Worm (Caenorhabditis elegans) whole organism, L4 larva: ENCODE measurements around the gene jmjd-3.1.

Experiments used
- D1046.2 ChIP-seq: fragments of 200-800 bp; sonication (Bioruptor generic); IDR thresholded peaks from 2 replicates; pipeline ENCODE4 v1.3.6; 2022; ENCODE audit warnings: missing genetic modification characterization, missing compliant biosample characterization
- F10B5.3 ChIP-seq: sonication (generic microtip); optimal IDR thresholded peaks from 2 replicates; lab custom pipeline; 2016; ENCODE audit warnings: mild to moderate bottlenecking, missing genetic modification characterization, missing compliant biosample characterization
- F26F4.8 ChIP-seq: fragments of 200-800 bp; sonication (Bioruptor generic); conservative IDR thresholded peaks from 2 replicates; pipeline ENCODE4 v1.3.6; 2022; ENCODE audit warnings: missing genetic modification characterization, missing compliant biosample characterization
- F49E8.2 ChIP-seq: sonication (generic microtip); optimal IDR thresholded peaks from 2 replicates; lab custom pipeline; 2016; ENCODE audit warnings: missing compliant biosample characterization, mild to moderate bottlenecking, missing genetic modification characterization, borderline replicate concordance
- R02D3.7 ChIP-seq: fragments of 150-350 bp; sonication (generic microtip); optimal IDR thresholded peaks from 3 replicates; lab custom pipeline; 2014; ENCODE audit warnings: missing biosample characterization, missing genetic modification characterization
- T26A8.4 ChIP-seq: fragments of 200-800 bp; sonication (Bioruptor generic); IDR thresholded peaks from 2 replicates; pipeline ENCODE4 v1.3.6; 2022; ENCODE audit warnings: missing genetic modification characterization, missing compliant biosample characterization
- Y105C5A.15 ChIP-seq: fragments of 200-800 bp; sonication (Bioruptor generic); IDR thresholded peaks from 2 replicates; pipeline ENCODE4 v1.3.6; 2022; ENCODE audit warnings: missing genetic modification characterization, missing compliant biosample characterization
- Y48G9A.11 ChIP-seq: fragments of 200-800 bp; sonication (Bioruptor generic); IDR thresholded peaks from 2 replicates; pipeline ENCODE4 v1.3.6; 2022; ENCODE audit warnings: missing genetic modification reagents, missing genetic modification characterization, missing compliant biosample characterization
- ZK546.5 ChIP-seq, 2 experiments: sonication (generic microtip); optimal IDR thresholded peaks; 2 replicates each; lab custom pipeline; 2017; ENCODE audit warnings: missing biosample characterization in 2 of 2, missing genetic modification characterization in 2 of 2
- aha-1 ChIP-seq: fragments of 150-350 bp; peaks from one replicate; lab custom pipeline; 2014; ENCODE audit warnings: missing biosample characterization, missing genetic modification characterization
- aly-2 ChIP-seq: sonication (generic microtip); optimal IDR thresholded peaks from 2 replicates; lab custom pipeline; 2018; ENCODE audit warnings: missing biosample characterization, missing genetic modification characterization
- arid-1 ChIP-seq: fragments of 200-800 bp; sonication (Bioruptor generic); conservative IDR thresholded peaks from 2 replicates; pipeline ENCODE4 v1.3.6; 2022; ENCODE audit warnings: missing genetic modification reagents, missing genetic modification characterization, missing compliant biosample characterization
- attf-4 ChIP-seq: sonication (generic microtip); optimal IDR thresholded peaks from 3 replicates; lab custom pipeline; 2017; ENCODE audit warnings: missing biosample characterization, missing genetic modification characterization
- cey-2 ChIP-seq: sonication (generic microtip); optimal IDR thresholded peaks from 3 replicates; lab custom pipeline; 2017; ENCODE audit warnings: missing genetic modification characterization, mild to moderate bottlenecking, missing compliant biosample characterization, antibody characterized with exemption, borderline replicate concordance; ENCODE audit not compliant: insufficient read depth
- daf-12 ChIP-seq: fragments of 150-350 bp; optimal IDR thresholded peaks from 2 replicates; lab custom pipeline; 2014; ENCODE audit warnings: missing biosample characterization, missing genetic modification reagents, missing genetic modification characterization
- daf-16 ChIP-seq, 3 experiments: sonication (generic microtip); optimal IDR thresholded peaks; 2 replicates each; lab custom pipeline; 2016 to 2017; ENCODE audit warnings: missing genetic modification characterization in 3 of 3, missing genetic modification reagents in 3 of 3, mild to moderate bottlenecking in 2 of 3, missing compliant biosample characterization in 2 of 3, missing biosample characterization in 1 of 3, moderate library complexity in 1 of 3
- daf-19 ChIP-seq: fragments of 200-800 bp; sonication (Bioruptor generic); conservative IDR thresholded peaks from 2 replicates; pipeline ENCODE4 v1.3.6; 2022; ENCODE audit warnings: missing genetic modification characterization, missing compliant biosample characterization
- dmd-8 ChIP-seq: fragments of 200-800 bp; sonication (Bioruptor generic); IDR thresholded peaks from 2 replicates; pipeline ENCODE4 v1.3.6; 2022; ENCODE audit warnings: missing genetic modification characterization, missing compliant biosample characterization
- dmd-9 ChIP-seq: fragments of 200-800 bp; sonication (Bioruptor generic); IDR thresholded peaks from 2 replicates; pipeline ENCODE4 v1.3.6; 2022; ENCODE audit warnings: missing genetic modification reagents, missing genetic modification characterization, missing compliant biosample characterization
- dpl-1 ChIP-seq: fragments of 150-350 bp; optimal IDR thresholded peaks from 2 replicates; lab custom pipeline; 2014; ENCODE audit warnings: missing biosample characterization, missing genetic modification reagents, missing genetic modification characterization
- duxl-1 ChIP-seq: sonication (generic microtip); optimal IDR thresholded peaks from 2 replicates; lab custom pipeline; 2016; ENCODE audit warnings: mild to moderate bottlenecking, missing genetic modification characterization, moderate library complexity, missing compliant biosample characterization; ENCODE audit not compliant: poor library complexity
- dve-1 ChIP-seq: sonication (generic microtip); optimal IDR thresholded peaks from 2 replicates; lab custom pipeline; 2017; ENCODE audit warnings: antibody characterized with exemption, mild to moderate bottlenecking, missing genetic modification characterization, missing compliant biosample characterization; ENCODE audit not compliant: insufficient read depth
- egl-43 ChIP-seq: fragments of 200-800 bp; sonication (Bioruptor generic); IDR thresholded peaks from 2 replicates; pipeline ENCODE4 v1.3.6; 2022; ENCODE audit warnings: missing genetic modification reagents, missing genetic modification characterization, missing compliant biosample characterization
- fkh-10 ChIP-seq: fragments of 150-350 bp; optimal IDR thresholded peaks from 2 replicates; lab custom pipeline; 2014; ENCODE audit warnings: missing biosample characterization, missing genetic modification reagents, missing genetic modification characterization
- fos-1 ChIP-seq: fragments of 150-350 bp; optimal IDR thresholded peaks from 2 replicates; lab custom pipeline; 2014; ENCODE audit warnings: missing biosample characterization, missing genetic modification characterization
- gei-8 ChIP-seq: fragments of 200-800 bp; sonication (Bioruptor generic); optimal IDR thresholded peaks from 2 replicates; lab custom pipeline; 2018; ENCODE audit warnings: mild to moderate bottlenecking, missing genetic modification characterization, missing compliant biosample characterization
- lin-15B ChIP-seq: fragments of 150-350 bp; sonication (generic microtip); optimal IDR thresholded peaks from 3 replicates; lab custom pipeline; 2014; ENCODE audit warnings: missing biosample characterization, missing genetic modification characterization
- lin-29 ChIP-seq: fragments of 200-800 bp; sonication (Bioruptor generic); IDR thresholded peaks from 2 replicates; pipeline ENCODE4 v1.3.6; 2022; ENCODE audit warnings: missing genetic modification reagents, missing genetic modification characterization, missing compliant biosample characterization
- lin-39 ChIP-seq: fragments of 150-350 bp; optimal IDR thresholded peaks from 2 replicates; lab custom pipeline; 2014; ENCODE audit warnings: missing biosample characterization, missing genetic modification reagents, missing genetic modification characterization
- lsy-2 ChIP-seq, 2 experiments: fragments of 150-350 bp in 1 of 2; sonication (generic microtip) in 1 of 2; optimal IDR thresholded peaks; 2 replicates each; lab custom pipeline; 2014 to 2017; ENCODE audit warnings: missing biosample characterization in 2 of 2, missing genetic modification characterization in 2 of 2
- madf-5 ChIP-seq, 2 experiments: fragments of 200-800 bp; sonication (Bioruptor generic); IDR thresholded peaks; 2 replicates each; pipeline ENCODE4 v1.3.6; 2022; ENCODE audit warnings: missing compliant biosample characterization in 2 of 2, missing genetic modification characterization in 2 of 2
- mdl-1 ChIP-seq, 2 experiments: fragments of 150-350 bp in 1 of 2; sonication (generic microtip) in 1 of 2; optimal IDR thresholded peaks; 2 replicates each; lab custom pipeline; 2014 to 2017; ENCODE audit warnings: missing biosample characterization in 2 of 2, missing genetic modification characterization in 2 of 2
- mxl-3 ChIP-seq: fragments of 200-800 bp; sonication (Bioruptor generic); optimal IDR thresholded peaks from 2 replicates; lab custom pipeline; 2018; ENCODE audit warnings: mild to moderate bottlenecking, missing genetic modification characterization, missing compliant biosample characterization
- nhr-10 ChIP-seq: fragments of 150-350 bp; optimal IDR thresholded peaks from 2 replicates; lab custom pipeline; 2014; ENCODE audit warnings: missing biosample characterization, missing genetic modification characterization
- nhr-111 ChIP-seq: fragments of 200-800 bp; sonication (Bioruptor generic); optimal IDR thresholded peaks from 2 replicates; lab custom pipeline; 2018; ENCODE audit warnings: mild to moderate bottlenecking, missing genetic modification characterization, missing compliant biosample characterization
- nhr-25 ChIP-seq: sonication (generic microtip); optimal IDR thresholded peaks from 2 replicates; lab custom pipeline; 2017; ENCODE audit warnings: missing genetic modification characterization, mild to moderate bottlenecking, missing compliant biosample characterization, antibody characterized with exemption, moderate library complexity, borderline replicate concordance; ENCODE audit not compliant: insufficient read depth
- nhr-28 ChIP-seq: fragments of 150-350 bp; optimal IDR thresholded peaks from 2 replicates; lab custom pipeline; 2014; ENCODE audit warnings: missing biosample characterization, missing genetic modification characterization
- nhr-41 ChIP-seq: fragments of 200-800 bp; sonication (Bioruptor generic); IDR thresholded peaks from 2 replicates; pipeline ENCODE4 v1.3.6; 2022; ENCODE audit warnings: missing genetic modification reagents, missing genetic modification characterization, missing compliant biosample characterization
- nhr-42 ChIP-seq: fragments of 200-800 bp; sonication (Bioruptor generic); IDR thresholded peaks from 2 replicates; pipeline ENCODE4 v1.3.6; 2022; ENCODE audit warnings: missing genetic modification characterization, missing compliant biosample characterization
- nhr-6 ChIP-seq: fragments of 150-350 bp; optimal IDR thresholded peaks from 2 replicates; lab custom pipeline; 2014; ENCODE audit warnings: missing biosample characterization, missing genetic modification characterization
- pha-4 ChIP-seq, 2 experiments: fragments of 150-350 bp in 1 of 2; fragments of 200-800 bp in 1 of 2; sonication (Bioruptor generic) in 1 of 2; IDR thresholded peaks in 1 of 2; optimal IDR thresholded peaks in 1 of 2; 2 replicates each; pipeline versions ENCODE4 v1.3.6 to Lab custom; 2014 to 2022; ENCODE audit warnings: missing genetic modification characterization in 2 of 2, missing genetic modification reagents in 2 of 2, missing biosample characterization in 1 of 2, missing compliant biosample characterization in 1 of 2
- php-3 ChIP-seq: fragments of 200-800 bp; sonication (Bioruptor generic); IDR thresholded peaks from 2 replicates; pipeline ENCODE4 v1.3.6; 2022; ENCODE audit warnings: missing genetic modification reagents, missing genetic modification characterization, missing compliant biosample characterization
- pqm-1 ChIP-seq: sonication (generic microtip); optimal IDR thresholded peaks from 2 replicates; lab custom pipeline; 2017; ENCODE audit warnings: missing biosample characterization, missing genetic modification characterization
- saeg-2 ChIP-seq: fragments of 200-800 bp; sonication (Bioruptor generic); IDR thresholded peaks from 2 replicates; pipeline ENCODE4 v1.3.6; 2022; ENCODE audit warnings: missing genetic modification reagents, missing genetic modification characterization, missing compliant biosample characterization
- skn-1 ChIP-seq: fragments of 150-350 bp; optimal IDR thresholded peaks from 2 replicates; lab custom pipeline; 2014; ENCODE audit warnings: missing biosample characterization, missing genetic modification characterization
- spr-3 ChIP-seq: fragments of 200-800 bp; sonication (Bioruptor generic); optimal IDR thresholded peaks from 2 replicates; lab custom pipeline; 2018; ENCODE audit warnings: mild to moderate bottlenecking, missing genetic modification characterization, missing compliant biosample characterization
- tra-1 ChIP-seq: fragments of 200-800 bp; sonication (Bioruptor generic); IDR thresholded peaks from 2 replicates; pipeline ENCODE4 v1.3.6; 2022; ENCODE audit warnings: missing genetic modification reagents, missing genetic modification characterization, missing compliant biosample characterization
- vab-7 ChIP-seq: fragments of 200-800 bp; sonication (Bioruptor generic); IDR thresholded peaks from 2 replicates; pipeline ENCODE4 v1.3.6; 2022; ENCODE audit warnings: missing genetic modification reagents, missing genetic modification characterization, missing compliant biosample characterization
- zfp-2 ChIP-seq: sonication (generic microtip); optimal IDR thresholded peaks from 2 replicates; lab custom pipeline; 2016; ENCODE audit warnings: mild to moderate bottlenecking, missing genetic modification characterization, missing compliant biosample characterization
- zip-11 ChIP-seq: fragments of 200-800 bp; sonication (Bioruptor generic); IDR thresholded peaks from 2 replicates; pipeline ENCODE4 v1.3.6; 2022; ENCODE audit warnings: missing genetic modification characterization, missing compliant biosample characterization
- ztf-11 ChIP-seq: fragments of 150-350 bp; optimal IDR thresholded peaks from 2 replicates; lab custom pipeline; 2014; ENCODE audit warnings: missing biosample characterization, missing genetic modification characterization

Gene jmjd-3.1

DNA sequence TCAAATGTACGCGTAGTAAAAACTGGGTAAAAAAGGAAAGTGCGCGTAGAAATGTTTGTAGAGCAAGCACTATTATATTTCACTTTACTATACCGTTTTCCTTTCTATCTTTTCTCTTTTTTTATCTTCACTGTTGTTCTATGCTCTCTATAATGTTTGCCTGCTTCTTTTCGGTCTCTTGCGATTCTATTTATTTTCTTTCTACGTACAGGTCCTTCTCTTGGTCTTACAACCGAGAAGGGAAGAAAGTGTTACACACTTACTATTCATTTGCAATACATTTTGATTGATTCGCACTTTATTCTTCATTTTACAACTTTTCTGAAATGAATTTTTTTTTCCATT is 6.4 kb upstream of the jmjd-3.1 start:
- no peak for TF ChIP-seq egl-43 (GFP tag; lab: Robert Waterston, UW)
- TF ChIP-seq nhr-111 (GFP tag; lab: Kevin White, UChicago): no peak
- no peak for TF ChIP-seq dpl-1
- TF ChIP-seq php-3 (GFP tag; lab: Robert Waterston, UW): no peak
- no peak for TF ChIP-seq pha-4 (GFP tag; IDR thresholded peaks at IDR 0.05; lab: Robert Waterston, UW)
- TF ChIP-seq pha-4 (tag; optimal IDR thresholded peaks at IDR 0.05; lab: Kevin White, UChicago): peak; percentile 9
- no peak for TF ChIP-seq dmd-9 (GFP tag; lab: Robert Waterston, UW)
- TF ChIP-seq Y48G9A.11 (GFP tag; lab: Robert Waterston, UW): no peak
- TF ChIP-seq ztf-11 (tag; lab: Kevin White, UChicago): no peak
- peak; percentile 17 for TF ChIP-seq aha-1
- no peak for TF ChIP-seq daf-16 (GFP tag; optimal IDR thresholded peaks at IDR 0.05; lab: Kevin White, UChicago)
- peak; percentile 9 for TF ChIP-seq daf-16 (tag; optimal IDR thresholded peaks at IDR 0.05; lab: Kevin White, UChicago)
- TF ChIP-seq vab-7 (GFP tag; lab: Robert Waterston, UW): no peak
- no peak for TF ChIP-seq arid-1 (GFP tag; lab: Robert Waterston, UW)
- peak in 1 of 2 experiments; percentile 26 for TF ChIP-seq lsy-2 (tag; optimal IDR thresholded peaks at IDR 0.05; lab: Kevin White, UChicago)
- TF ChIP-seq skn-1: no peak
- no peak for TF ChIP-seq R02D3.7 (tag; lab: Kevin White, UChicago)
- TF ChIP-seq lin-39 (tag; lab: Kevin White, UChicago): no peak
- no peak for TF ChIP-seq fos-1 (tag; lab: Kevin White, UChicago)
- peak; percentile 24 for TF ChIP-seq nhr-28 (tag; lab: Kevin White, UChicago)
- TF ChIP-seq tra-1: no peak
- TF ChIP-seq spr-3 (GFP tag; lab: Kevin White, UChicago): no peak
- no peak for TF ChIP-seq zfp-2 (tag; lab: Kevin White, UChicago)
- no peak for TF ChIP-seq attf-4 (tag; lab: Kevin White, UChicago)
- no peak for TF ChIP-seq zip-11
- TF ChIP-seq nhr-6 (tag; lab: Kevin White, UChicago): peak; percentile 13
- no peak for TF ChIP-seq mdl-1 (tag; optimal IDR thresholded peaks at IDR 0.05; lab: Kevin White, UChicago)
- TF ChIP-seq daf-12: no peak
- no peak for TF ChIP-seq daf-19 (GFP tag; lab: Robert Waterston, UW)
- no peak for TF ChIP-seq gei-8 (GFP tag; lab: Kevin White, UChicago)
- TF ChIP-seq D1046.2 (GFP tag; lab: Robert Waterston, UW): no peak
- no peak for TF ChIP-seq mxl-3
- no peak for TF ChIP-seq nhr-42 (GFP tag; lab: Robert Waterston, UW)
- no peak for TF ChIP-seq madf-5 (GFP tag; IDR thresholded peaks at IDR 0.05; lab: Robert Waterston, UW)
- TF ChIP-seq T26A8.4 (GFP tag; lab: Robert Waterston, UW): no peak
- TF ChIP-seq Y105C5A.15 (GFP tag; lab: Robert Waterston, UW): no peak
- TF ChIP-seq dve-1 (tag; lab: Kevin White, UChicago): peak; percentile 51
- no peak for TF ChIP-seq dmd-8 (GFP tag; lab: Robert Waterston, UW)
- TF ChIP-seq F10B5.3 (tag; lab: Kevin White, UChicago): no peak
- no peak for TF ChIP-seq pqm-1
- TF ChIP-seq nhr-25: no peak
- no peak for TF ChIP-seq saeg-2 (GFP tag; lab: Robert Waterston, UW)
- no peak for TF ChIP-seq lin-29

ce11 chrX:8565810-8566416 is 4.9 kb upstream of the jmjd-3.1 start:
- TF ChIP-seq cey-2 (tag; lab: Kevin White, UChicago) (no peak), dve-1 (tag; lab: Kevin White, UChicago) (no peak), ZK546.5 (tag; optimal IDR thresholded peaks at IDR 0.05; lab: Kevin White, UChicago) (no peak), lin-15B (tag; lab: Kevin White, UChicago) (no peak), nhr-41 (GFP tag; lab: Robert Waterston, UW) (no peak), mxl-3 (peak; percentile 44), F49E8.2 (tag; lab: Kevin White, UChicago) (no peak), daf-16 (GFP tag; optimal IDR thresholded peaks at IDR 0.05; lab: Kevin White, UChicago) (no peak), daf-16 (tag; optimal IDR thresholded peaks at IDR 0.05; lab: Kevin White, UChicago) (peak; percentile 2), F26F4.8 (no peak), nhr-42 (GFP tag; lab: Robert Waterston, UW) (no peak), fkh-10 (GFP tag; lab: Kevin White, UChicago) (peak; percentile 21), aly-2 (no peak), duxl-1 (tag; lab: Kevin White, UChicago) (no peak), nhr-10 (tag; lab: Kevin White, UChicago) (no peak)
